Fruit fly (Drosophila melanogaster) whole organism, embryonic: ENCODE data around the gene CG7579.

Experiments
- CG9876 ChIP-seq: fragments of 200-800 bp; sonication (Bioruptor generic); optimal IDR thresholded peaks from 2 replicates; lab custom pipeline; 2016; ENCODE audit warnings: missing biosample characterization, missing genetic modification characterization
- Rfx ChIP-seq: fragments of 200-800 bp; sonication (Bioruptor generic); IDR thresholded peaks from 2 replicates; pipeline ENCODE4 v1.3.6; 2022; ENCODE audit warnings: missing biosample characterization, missing genetic modification characterization
- corto ChIP-seq: fragments of 200-800 bp; sonication (Bioruptor generic); optimal IDR thresholded peaks from 2 replicates; lab custom pipeline; 2016; ENCODE audit warnings: missing biosample characterization, mild to moderate bottlenecking, missing genetic modification characterization, moderate library complexity
- dpn ChIP-seq, 2 experiments: fragments of 200-800 bp; sonication (Bioruptor generic); optimal IDR thresholded peaks; 3 replicates each; lab custom pipeline; 2016; ENCODE audit warnings: missing biosample characterization in 2 of 2, missing genetic modification characterization in 2 of 2
- klu ChIP-seq: fragments of 200-800 bp; sonication (Bioruptor generic); IDR thresholded peaks from 2 replicates; pipeline ENCODE4 v1.3.6; 2022; ENCODE audit warnings: missing biosample characterization, missing genetic modification characterization

DNA sequence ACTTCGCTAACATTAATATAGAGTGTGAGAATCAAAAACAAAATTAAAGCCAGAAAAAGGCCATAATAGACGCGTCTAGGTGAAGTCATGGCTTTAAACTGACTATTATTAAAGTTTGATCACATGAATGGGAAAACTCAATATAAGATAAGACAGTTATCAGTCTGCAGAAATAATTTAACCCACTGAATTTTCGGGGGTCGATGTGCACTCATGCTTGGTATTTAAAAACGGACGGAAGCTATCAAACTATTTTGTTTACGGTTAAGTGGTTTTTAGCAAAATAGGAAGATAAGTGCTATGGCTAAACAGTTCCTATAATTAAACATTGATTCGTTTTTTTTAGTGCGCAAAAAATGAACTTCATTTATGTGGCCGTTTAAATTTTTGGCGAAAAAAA lies 8.7 kb upstream of the CG7579 start, which contains the start of gene CG34451:
- TF ChIP-seq Rfx (GFP tag; lab: Robert Waterston, UW) (no peak), CG9876 (GFP tag; lab: Kevin White, UChicago) (no peak), klu (GFP tag; lab: Robert Waterston, UW) (no peak), dpn (GFP tag; optimal IDR thresholded peaks at IDR 0.05; lab: Kevin White, UChicago) (no peak), corto (GFP tag; lab: Kevin White, UChicago) (no peak)
